Worm (Caenorhabditis elegans): ENCODE measurements around the gene T20D4.3.

The T20D4.3 gene

ce11 chrV:3463514-3463913 lies 45.5 kb downstream of the T20D4.3 start, which contains the start of gene slc-28.1:
Gene slc-28.1, plus strand, starts transcription at chrV:3463814.
- TF ChIP-seq efl-3 (GFP tag; optimal IDR thresholded peaks at IDR 0.05) (no peak), efl-1 (optimal IDR thresholded peaks at IDR 0.05) (no peak), efl-1 (GFP tag; optimal IDR thresholded peaks at IDR 0.05 in 1 of 2) (peak in 1 of 2 experiments; percentile 34), zip-4 (GFP tag; optimal IDR thresholded peaks at IDR 0.05) (no peak), ces-1 (GFP tag; optimal IDR thresholded peaks at IDR 0.05) (no peak)

- TF ChIP-seq tlp-1 (tag; optimal IDR thresholded peaks at IDR 0.05) (no peak), ets-5 (GFP tag; IDR thresholded peaks at IDR 0.05) (no peak), ceh-63 (GFP tag; optimal IDR thresholded peaks at IDR 0.05) (no peak), unc-130 (tag; optimal IDR thresholded peaks at IDR 0.05) (no peak), nhr-19 (GFP tag; conservative IDR thresholded peaks at IDR 0.05) (no peak), hlh-17 (GFP tag; optimal IDR thresholded peaks at IDR 0.05; ENCODE audit: borderline replicate concordance) (no peak), xbp-1 (tag; optimal IDR thresholded peaks at IDR 0.05) (no peak), efl-1 (optimal IDR thresholded peaks at IDR 0.05) (no peak), efl-1 (GFP tag; optimal IDR thresholded peaks at IDR 0.05 in 1 of 2) (no peak), ceh-88 (GFP tag; IDR thresholded peaks at IDR 0.05) (no peak)
These were observed 46.9 kb downstream of the T20D4.3 start for ce11 chrV:3464897-3465296.

- TF ChIP-seq ceh-90 (tag; optimal IDR thresholded peaks at IDR 0.05) (no peak), C16A3.4 (tag; optimal IDR thresholded peaks at IDR 0.05) (no peak), nhr-90 (tag; optimal IDR thresholded peaks at IDR 0.05; ENCODE audit: poor library complexity) (peak; percentile 40), snu-23 (GFP tag; optimal IDR thresholded peaks at IDR 0.05) (peak; percentile 51), egl-27 (tag; optimal IDR thresholded peaks at IDR 0.05) (no peak), elt-3 (tag; optimal IDR thresholded peaks at IDR 0.05) (peak in 1 of 6 experiments; percentile 26), nhr-12 (tag; optimal IDR thresholded peaks at IDR 0.05) (no peak), snpc-4 (tag; optimal IDR thresholded peaks at IDR 0.05) (no peak), swsn-7 (tag; optimal IDR thresholded peaks at IDR 0.05) (no peak), dpl-1 (GFP tag; optimal IDR thresholded peaks at IDR 0.05) (peak in 1 of 3 experiments; percentile 9), mdl-1 (tag; optimal IDR thresholded peaks at IDR 0.05) (peak in 1 of 2 experiments; percentile 28), fkh-4 (tag; optimal IDR thresholded peaks at IDR 0.05; ENCODE audit: borderline replicate concordance) (no peak), efl-1 (optimal IDR thresholded peaks at IDR 0.05) (peak; percentile 20 to 33), efl-1 (GFP tag; optimal IDR thresholded peaks at IDR 0.05 in 1 of 2) (peak in 1 of 2 experiments; percentile 85), lir-3 (tag; optimal IDR thresholded peaks at IDR 0.05; ENCODE audit: poor library complexity) (no peak), nhr-77 (tag; optimal IDR thresholded peaks at IDR 0.05) (peak; percentile 16), isw-1 (GFP tag; IDR thresholded peaks at IDR 0.05) (no peak), hlh-4 (tag; optimal IDR thresholded peaks at IDR 0.05) (no peak), mep-1 (tag; optimal IDR thresholded peaks at IDR 0.05) (no peak), nhr-20 (tag; optimal IDR thresholded peaks at IDR 0.05) (peak; percentile 69), nhr-28 (tag; optimal IDR thresholded peaks at IDR 0.05) (no peak), pqm-1 (tag; optimal IDR thresholded peaks at IDR 0.05) (no peak), sptf-1 (tag; optimal IDR thresholded peaks at IDR 0.05) (no peak), blmp-1 (tag; optimal IDR thresholded peaks at IDR 0.05) (peak; percentile 92), nhr-71 (tag; optimal IDR thresholded peaks at IDR 0.05) (no peak), lin-35 (GFP tag; optimal IDR thresholded peaks at IDR 0.05) (peak in 1 of 2 experiments; percentile 44), fos-1 (tag; optimal IDR thresholded peaks at IDR 0.05) (no peak), elt-2 (tag; optimal IDR thresholded peaks at IDR 0.05) (peak; percentile 69), ztf-11 (tag; optimal IDR thresholded peaks at IDR 0.05) (no peak), nhr-85 (tag) (peak; percentile 80), lsy-2 (tag; optimal IDR thresholded peaks at IDR 0.05) (no peak)
These were observed 50.4 kb downstream of the T20D4.3 start, which contains the start of gene gst-33 for ce11 chrV:3468436-3468835. Gene gst-33, minus strand, starts transcription at chrV:3468562.
